Worm (Caenorhabditis elegans): ENCODE data around the gene nep-25.

The nep-25 gene

DNA sequence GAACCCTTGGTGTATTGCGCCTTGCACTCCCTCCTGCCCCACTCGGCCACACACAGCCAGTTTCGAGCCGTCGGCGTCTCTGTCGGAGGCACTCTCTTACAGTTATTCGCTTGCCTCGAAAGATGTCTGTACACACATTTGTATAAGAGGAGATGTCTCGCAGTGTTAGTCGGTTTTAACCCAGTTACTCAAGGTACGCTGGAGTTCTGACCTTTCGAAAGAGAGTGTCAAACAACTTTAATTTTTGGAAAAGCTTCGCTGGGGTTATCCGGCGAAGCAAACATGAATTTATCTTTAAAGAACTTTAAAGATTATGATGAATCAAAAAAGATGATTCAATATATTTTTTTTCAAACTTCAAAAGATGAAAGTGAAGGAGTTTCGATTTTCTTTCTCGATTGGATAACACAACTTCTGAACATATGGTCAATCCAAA, 2.7 kb downstream of the nep-25 start:
- TF ChIP-seq skn-1 (tag; optimal IDR thresholded peaks at IDR 0.05) = peak; percentile 81
- TF ChIP-seq nhr-11 (tag; optimal IDR thresholded peaks at IDR 0.05) = peak; percentile 88
- TF ChIP-seq lin-13 (GFP tag; optimal IDR thresholded peaks at IDR 0.05) = peak; percentile 98
- TF ChIP-seq lin-11 (tag; optimal IDR thresholded peaks at IDR 0.05) = peak; percentile 99
- peak; percentile 99 for TF ChIP-seq zag-1 (tag; optimal IDR thresholded peaks at IDR 0.05)
- peak; percentile 99 for TF ChIP-seq ztf-4 (tag; optimal IDR thresholded peaks at IDR 0.05)
- peak; percentile 98 for TF ChIP-seq fos-1 (tag; optimal IDR thresholded peaks at IDR 0.05)
- TF ChIP-seq mab-5 (tag; optimal IDR thresholded peaks at IDR 0.05) = peak; percentile 98
- 0 out of 2 replicates have a peak, but pooled peaks have one; percentile 81 for TF ChIP-seq ztf-1 (GFP tag; conservative IDR thresholded peaks at IDR 0.05)
- peak; percentile 99 for TF ChIP-seq nhr-129 (tag; optimal IDR thresholded peaks at IDR 0.05)
- TF ChIP-seq unc-39 (tag; optimal IDR thresholded peaks at IDR 0.05) = peak; percentile 63
- TF ChIP-seq nhr-10 (tag; optimal IDR thresholded peaks at IDR 0.05) = peak; percentile 97
- TF ChIP-seq peb-1 (tag; optimal IDR thresholded peaks at IDR 0.05) = no peak
- peak; percentile 90 for TF ChIP-seq ceh-82 (tag; optimal IDR thresholded peaks at IDR 0.05)
- TF ChIP-seq nhr-21 (tag; optimal IDR thresholded peaks at IDR 0.05) = peak; percentile 99
- TF ChIP-seq R02D3.7 (tag; optimal IDR thresholded peaks at IDR 0.05) = peak; percentile 83
- peak; percentile 85 for TF ChIP-seq ztf-11 (tag; optimal IDR thresholded peaks at IDR 0.05)
- peak; percentile 99 for TF ChIP-seq crh-2 (tag; optimal IDR thresholded peaks at IDR 0.05)
- peak; percentile 100 for TF ChIP-seq C34F6.9 (tag; optimal IDR thresholded peaks at IDR 0.05)
- peak; percentile 99 for TF ChIP-seq sem-4 (tag; optimal IDR thresholded peaks at IDR 0.05)
- TF ChIP-seq lin-39 (tag; optimal IDR thresholded peaks at IDR 0.05) = peak; percentile 96
- TF ChIP-seq nhr-25 (tag; optimal IDR thresholded peaks at IDR 0.05) = peak; percentile 99
- peak; percentile 96 for TF ChIP-seq ceh-16 (tag; optimal IDR thresholded peaks at IDR 0.05)
- TF ChIP-seq ZK546.5 (tag; optimal IDR thresholded peaks at IDR 0.05) = peak; percentile 85
- TF ChIP-seq alr-1 (tag; optimal IDR thresholded peaks at IDR 0.05) = no peak
- TF ChIP-seq nhr-237 (tag; optimal IDR thresholded peaks at IDR 0.05) = peak; percentile 95
- no peak for TF ChIP-seq nhr-23 (tag; optimal IDR thresholded peaks at IDR 0.05)
- peak; percentile 59 for TF ChIP-seq nhr-12 (tag; optimal IDR thresholded peaks at IDR 0.05)
- TF ChIP-seq unc-55 (GFP tag; optimal IDR thresholded peaks at IDR 0.05) = peak; percentile 99
- peak; percentile 99 for TF ChIP-seq F13H6.1 (tag; optimal IDR thresholded peaks at IDR 0.05)
- peak; percentile 100 for TF ChIP-seq ama-1 (optimal IDR thresholded peaks at IDR 0.05)
- TF ChIP-seq gmeb-1 (tag; optimal IDR thresholded peaks at IDR 0.05) = peak; percentile 95
- TF ChIP-seq unc-62 (GFP tag; optimal IDR thresholded peaks at IDR 0.05) = peak; percentile 83
- no peak for TF ChIP-seq elt-3 (tag; optimal IDR thresholded peaks at IDR 0.05)
- peak; percentile 64 for TF ChIP-seq mbf-1 (tag; optimal IDR thresholded peaks at IDR 0.05)
- peak; percentile 92 to 93 for TF ChIP-seq mdl-1 (tag; optimal IDR thresholded peaks at IDR 0.05)
- peak; percentile 99 for TF ChIP-seq egl-27 (tag; optimal IDR thresholded peaks at IDR 0.05)
- peak; percentile 98 for TF ChIP-seq nhr-6 (tag; optimal IDR thresholded peaks at IDR 0.05)
- TF ChIP-seq lsy-2 (tag; optimal IDR thresholded peaks at IDR 0.05) = peak; percentile 97
- peak; percentile 93 for TF ChIP-seq nhr-77 (tag; optimal IDR thresholded peaks at IDR 0.05)
- peak; percentile 99 for TF ChIP-seq sma-3 (GFP tag; optimal IDR thresholded peaks at IDR 0.05)
- TF ChIP-seq snpc-4 (tag; optimal IDR thresholded peaks at IDR 0.05) = peak; percentile 100
- TF ChIP-seq Y55F3AM.14 (GFP tag; optimal IDR thresholded peaks at IDR 0.05) = peak; percentile 97
- TF ChIP-seq dmd-4 (tag; optimal IDR thresholded peaks at IDR 0.05) = peak; percentile 79
- peak; percentile 94 for TF ChIP-seq aly-2 (tag; optimal IDR thresholded peaks at IDR 0.05)
- peak; percentile 45 for TF ChIP-seq elt-1 (tag; optimal IDR thresholded peaks at IDR 0.05)
- TF ChIP-seq sma-9 (GFP tag; optimal IDR thresholded peaks at IDR 0.05) = peak; percentile 98
- peak; percentile 71 for TF ChIP-seq sma-9 (tag; optimal IDR thresholded peaks at IDR 0.05)
- peak; percentile 82 for TF ChIP-seq blmp-1 (tag; optimal IDR thresholded peaks at IDR 0.05; ENCODE audit: insufficient read depth)

Data from whole organism, L2 larva.